Fruit fly (Drosophila melanogaster): ENCODE measurements around the gene CG8952.
A peak's percentile ranks its signal among the peaks of the same experiment; 100 is the strongest.

Gene CG8952

DNA sequence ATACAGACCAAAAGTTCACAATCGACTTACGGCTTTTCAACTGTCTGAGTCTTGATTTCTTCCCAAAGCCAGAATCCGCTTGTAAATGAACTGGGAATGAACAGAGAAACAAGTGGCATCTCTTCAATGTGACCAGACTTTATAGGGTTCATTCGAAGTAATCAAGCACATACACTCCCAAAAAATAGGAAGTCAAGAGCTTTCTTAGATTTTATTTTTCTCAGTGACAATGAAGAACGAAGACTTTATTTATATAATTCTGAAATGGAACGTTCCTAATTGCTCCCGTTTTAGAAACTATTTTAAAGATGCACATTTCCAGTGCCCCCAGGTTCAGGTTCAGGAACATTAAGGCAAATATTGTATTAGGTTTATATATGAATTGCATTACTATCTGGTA is 41.7 kb upstream of the CG8952 start:
- TF ChIP-seq Rel (GFP tag; optimal IDR thresholded peaks at IDR 0.05) (no peak), Rel (tag; optimal IDR thresholded peaks at IDR 0.05) (no peak)

DNA sequence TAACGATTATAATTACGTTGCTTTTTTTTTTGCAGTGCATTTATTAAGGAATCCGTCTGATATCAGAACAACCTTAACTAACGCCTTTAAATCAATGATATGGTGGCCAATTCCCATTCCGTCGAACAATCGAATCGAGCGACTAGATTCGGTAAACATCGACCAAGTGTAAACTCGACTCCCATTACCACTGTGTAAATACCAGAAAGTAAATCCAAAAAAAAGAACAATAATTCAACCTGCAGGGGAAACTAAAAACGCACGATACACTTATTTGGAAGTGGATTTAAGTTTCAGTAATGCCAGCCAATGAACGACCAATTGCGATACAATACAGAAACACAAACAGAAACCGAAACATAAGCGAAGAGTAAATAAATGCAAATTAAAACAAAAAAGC is 39.3 kb upstream of the CG8952 start:
- TF ChIP-seq dsf (GFP tag; optimal IDR thresholded peaks at IDR 0.05; ENCODE audit: borderline replicate concordance) (no peak), HLH106 (tag; optimal IDR thresholded peaks at IDR 0.05) (no peak), sv (GFP tag; optimal IDR thresholded peaks at IDR 0.05) (no peak), dmrt93B (GFP tag; optimal IDR thresholded peaks at IDR 0.05) (no peak)

DNA sequence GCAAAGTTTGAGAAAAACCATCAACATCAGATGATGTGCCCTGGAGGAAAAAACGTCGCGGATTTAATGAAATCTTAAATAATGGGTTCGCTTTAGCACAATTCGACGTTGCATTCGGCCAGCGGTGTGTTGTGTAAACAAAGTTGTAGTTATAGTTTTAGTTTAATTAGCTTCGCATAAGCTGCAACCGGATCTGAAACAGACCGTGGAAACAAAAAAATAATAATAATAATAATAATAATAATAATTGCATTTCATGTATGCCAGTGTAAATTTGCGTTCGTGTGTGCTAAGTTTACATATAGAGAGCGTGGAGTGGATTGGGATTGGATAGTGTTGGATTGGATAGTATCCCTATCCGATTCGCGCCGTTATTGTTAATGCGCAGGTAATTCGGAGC is 38.5 kb upstream of the CG8952 start:
- TF ChIP-seq Myc (optimal IDR thresholded peaks at IDR 0.05) (no peak), dsf (GFP tag; optimal IDR thresholded peaks at IDR 0.05; ENCODE audit: borderline replicate concordance) (no peak), CG9705 (GFP tag; optimal IDR thresholded peaks at IDR 0.05) (no peak), tai (GFP tag; optimal IDR thresholded peaks at IDR 0.05) (no peak), sage (GFP tag; optimal IDR thresholded peaks at IDR 0.05) (no peak), jim (GFP tag; optimal IDR thresholded peaks at IDR 0.05) (no peak), GATAd (GFP tag; optimal IDR thresholded peaks at IDR 0.05) (no peak), Hnf4 (GFP tag; optimal IDR thresholded peaks at IDR 0.05) (no peak), Dfd (GFP tag; optimal IDR thresholded peaks at IDR 0.05) (no peak), foxo (GFP tag; optimal IDR thresholded peaks at IDR 0.05) (no peak)

DNA sequence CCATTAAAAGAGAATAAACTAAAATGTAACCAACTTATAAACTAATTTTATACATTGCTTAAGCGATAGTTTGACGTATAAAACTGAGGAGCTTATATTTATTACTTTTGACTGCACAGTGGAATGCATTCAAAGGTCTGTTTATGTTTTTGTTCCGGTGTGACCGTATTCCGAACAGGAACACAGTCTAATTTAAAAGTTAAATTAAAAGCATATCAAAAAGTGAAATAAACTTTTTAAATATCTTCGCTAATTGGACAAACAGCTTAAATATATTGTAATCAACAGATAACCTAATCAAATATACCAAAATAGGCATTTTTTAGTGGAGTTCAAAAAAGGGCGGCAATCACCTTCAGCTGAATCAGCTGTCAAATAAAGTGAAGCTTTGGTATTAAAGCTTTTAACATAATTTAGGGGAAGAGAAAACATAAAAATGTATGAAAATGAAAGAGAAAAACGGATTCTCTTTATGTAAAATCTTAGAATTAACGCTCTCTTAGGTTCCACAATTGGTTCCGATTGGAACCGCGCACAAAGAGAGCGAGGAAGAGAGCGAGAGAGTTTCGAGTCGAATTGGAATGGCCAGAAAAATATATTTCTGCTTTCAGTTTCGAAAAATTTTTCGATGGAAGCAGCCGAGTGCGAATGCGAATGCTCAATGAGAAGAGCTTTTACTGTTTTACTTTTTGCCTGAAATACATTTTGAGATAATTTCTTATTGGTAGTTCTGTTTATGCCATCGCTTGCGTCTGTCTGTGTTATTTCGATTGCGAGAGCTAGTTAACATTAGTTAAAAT is 37.7 kb upstream of the CG8952 start, which contains the start of the genes PGRP-LE and sd:
PGRP-LE (minus strand) TSS at position 117 of the 800 bp plus-strand sequence.
sd (plus strand) TSS at position 607 of the 800 bp plus-strand sequence.
- TF ChIP-seq ey (GFP tag; optimal IDR thresholded peaks at IDR 0.05): no peak
- TF ChIP-seq dsf (GFP tag; optimal IDR thresholded peaks at IDR 0.05; ENCODE audit: borderline replicate concordance): no peak
- TF ChIP-seq dmrt93B (GFP tag; optimal IDR thresholded peaks at IDR 0.05): no peak
- TF ChIP-seq CG9705 (GFP tag; optimal IDR thresholded peaks at IDR 0.05): no peak
- no peak for TF ChIP-seq HLH106 (tag; optimal IDR thresholded peaks at IDR 0.05)
- TF ChIP-seq Mio (GFP tag; optimal IDR thresholded peaks at IDR 0.05): no peak
- TF ChIP-seq sage (GFP tag; optimal IDR thresholded peaks at IDR 0.05): peak; percentile 51
- TF ChIP-seq CG32264 (GFP tag; optimal IDR thresholded peaks at IDR 0.05): no peak
- TF ChIP-seq foxo (GFP tag; optimal IDR thresholded peaks at IDR 0.05): no peak
- no peak for TF ChIP-seq rgr (GFP tag; optimal IDR thresholded peaks at IDR 0.05)
- peak; percentile 47 for TF ChIP-seq Dif (GFP tag; optimal IDR thresholded peaks at IDR 0.05; ENCODE audit: partially characterized antibody)
- no peak for TF ChIP-seq h (GFP tag; optimal IDR thresholded peaks at IDR 0.05)
- TF ChIP-seq fru (GFP tag; optimal IDR thresholded peaks at IDR 0.05): peak; percentile 40
- TF ChIP-seq Vsx2 (GFP tag; optimal IDR thresholded peaks at IDR 0.05; ENCODE audit: partially characterized antibody): no peak
- TF ChIP-seq woc (GFP tag; optimal IDR thresholded peaks at IDR 0.05): peak; percentile 4
- TF ChIP-seq CrebA (GFP tag; optimal IDR thresholded peaks at IDR 0.05; ENCODE audit: borderline replicate concordance): no peak
- TF ChIP-seq lola (GFP tag; optimal IDR thresholded peaks at IDR 0.05): no peak
- no peak for TF ChIP-seq Jra (GFP tag; optimal IDR thresholded peaks at IDR 0.05)
- TF ChIP-seq brk (GFP tag; optimal IDR thresholded peaks at IDR 0.05): peak; percentile 58
- no peak for TF ChIP-seq Abd-B (GFP tag; optimal IDR thresholded peaks at IDR 0.05)
- no peak for TF ChIP-seq Hr83 (GFP tag; optimal IDR thresholded peaks at IDR 0.05; ENCODE audit: poor library complexity, severe bottlenecking)
- peak in 1 of 2 experiments; percentile 24 for TF ChIP-seq dl (GFP tag; optimal IDR thresholded peaks at IDR 0.05; ENCODE audit: insufficient read depth in 1 of 2, partially characterized antibody in 2 of 2)
- TF ChIP-seq Rel (GFP tag; optimal IDR thresholded peaks at IDR 0.05): peak; percentile 33
- TF ChIP-seq Rel (tag; optimal IDR thresholded peaks at IDR 0.05): no peak
